Worm (Caenorhabditis elegans) whole organism, mixed stage, embryonic: ENCODE results near the gene R05G9.1.

Experiments used
- bed-3 ChIP-seq: fragments of 200-800 bp; sonication (Bioruptor generic); optimal IDR thresholded peaks from 3 replicates; lab custom pipeline; 2018; ENCODE audit warnings: mild to moderate bottlenecking, missing genetic modification characterization, moderate library complexity, missing compliant biosample characterization
- ceh-39 ChIP-seq: fragments of 150-350 bp; optimal IDR thresholded peaks from 2 replicates; lab custom pipeline; 2014; ENCODE audit warnings: missing biosample characterization, missing genetic modification characterization
- ceh-83 ChIP-seq: fragments of 200-800 bp; sonication (Bioruptor generic); optimal IDR thresholded peaks from 2 replicates; lab custom pipeline; 2018; ENCODE audit warnings: mild to moderate bottlenecking, missing genetic modification characterization, missing compliant biosample characterization
- ces-1 ChIP-seq: fragments of 150-350 bp; optimal IDR thresholded peaks from 2 replicates; lab custom pipeline; 2014; ENCODE audit warnings: missing biosample characterization, missing genetic modification reagents, missing genetic modification characterization
- cnd-1 ChIP-seq: fragments of 200-800 bp; sonication (Bioruptor generic); optimal IDR thresholded peaks from 2 replicates; lab custom pipeline; 2018; ENCODE audit warnings: mild to moderate bottlenecking, missing genetic modification characterization, missing compliant biosample characterization
- drap-1 ChIP-seq: fragments of 200-800 bp; sonication (Bioruptor generic); optimal IDR thresholded peaks from 3 replicates; lab custom pipeline; 2018; ENCODE audit warnings: mild to moderate bottlenecking, missing genetic modification characterization, missing compliant biosample characterization
- elt-1 ChIP-seq: sonication (generic microtip); optimal IDR thresholded peaks from 2 replicates; lab custom pipeline; 2017; ENCODE audit warnings: missing genetic modification characterization, mild to moderate bottlenecking, missing compliant biosample characterization, antibody characterized with exemption, moderate library complexity, borderline replicate concordance; ENCODE audit not compliant: insufficient read depth
- flh-1 ChIP-seq: fragments of 200-800 bp; sonication (Bioruptor generic); optimal IDR thresholded peaks from 2 replicates; lab custom pipeline; 2018; ENCODE audit warnings: mild to moderate bottlenecking, missing genetic modification characterization, moderate library complexity, missing compliant biosample characterization
- ham-2 ChIP-seq: fragments of 200-800 bp; sonication (Bioruptor generic); optimal IDR thresholded peaks from 2 replicates; lab custom pipeline; 2018; ENCODE audit warnings: mild to moderate bottlenecking, missing genetic modification characterization, missing compliant biosample characterization
- hlh-1 ChIP-seq: fragments of 150-350 bp; optimal IDR thresholded peaks from 2 replicates; lab custom pipeline; 2014; ENCODE audit warnings: missing biosample characterization, missing genetic modification reagents, missing genetic modification characterization
- lin-13 ChIP-seq: fragments of 150-350 bp; optimal IDR thresholded peaks from 2 replicates; lab custom pipeline; 2014; ENCODE audit warnings: missing biosample characterization, missing genetic modification characterization
- lin-32 ChIP-seq: fragments of 200-800 bp; sonication (Bioruptor generic); optimal IDR thresholded peaks from 2 replicates; lab custom pipeline; 2018; ENCODE audit warnings: mild to moderate bottlenecking, missing genetic modification characterization, missing compliant biosample characterization
- lsy-2 ChIP-seq: fragments of 150-350 bp; optimal IDR thresholded peaks from 2 replicates; lab custom pipeline; 2014; ENCODE audit warnings: missing biosample characterization, missing genetic modification characterization
- mab-5 ChIP-seq: fragments of 150-350 bp; optimal IDR thresholded peaks from 2 replicates; lab custom pipeline; 2014; ENCODE audit warnings: missing biosample characterization, missing genetic modification characterization
- mep-1 ChIP-seq: fragments of 150-350 bp; optimal IDR thresholded peaks from 2 replicates; lab custom pipeline; 2017; ENCODE audit warnings: missing biosample characterization, missing genetic modification reagents, missing genetic modification characterization, inconsistent platforms
- mls-2 ChIP-seq: sonication (generic microtip); optimal IDR thresholded peaks from 2 replicates; lab custom pipeline; 2016; ENCODE audit warnings: mild to moderate bottlenecking, missing genetic modification characterization, moderate library complexity, missing compliant biosample characterization
- nhr-12 ChIP-seq: fragments of 150-350 bp; optimal IDR thresholded peaks from 2 replicates; lab custom pipeline; 2014; ENCODE audit warnings: missing biosample characterization, missing genetic modification characterization
- nhr-2 ChIP-seq: fragments of 150-350 bp; optimal IDR thresholded peaks from 2 replicates; lab custom pipeline; 2014; ENCODE audit warnings: missing biosample characterization, missing genetic modification characterization
- nhr-237 ChIP-seq: fragments of 150-350 bp; optimal IDR thresholded peaks from 2 replicates; lab custom pipeline; 2014; ENCODE audit warnings: missing biosample characterization, missing genetic modification characterization
- nhr-28 ChIP-seq: fragments of 150-350 bp; optimal IDR thresholded peaks from 2 replicates; lab custom pipeline; 2014; ENCODE audit warnings: missing biosample characterization, missing genetic modification characterization
- nhr-76 ChIP-seq: sonication (generic microtip); optimal IDR thresholded peaks from 2 replicates; lab custom pipeline; 2017; ENCODE audit warnings: missing biosample characterization, missing genetic modification characterization
- pha-4 ChIP-seq: fragments of 150-350 bp; optimal IDR thresholded peaks from 2 replicates; lab custom pipeline; 2018; ENCODE audit warnings: missing biosample characterization, missing genetic modification reagents, missing genetic modification characterization
- sem-2 ChIP-seq: fragments of 200-800 bp; sonication (Bioruptor generic); optimal IDR thresholded peaks from 2 replicates; lab custom pipeline; 2018; ENCODE audit warnings: mild to moderate bottlenecking, missing genetic modification characterization, missing compliant biosample characterization
- snpc-4 ChIP-seq: fragments of 150-350 bp; optimal IDR thresholded peaks from 2 replicates; lab custom pipeline; 2014; ENCODE audit warnings: missing biosample characterization, missing genetic modification characterization
- sptf-1 ChIP-seq: sonication (generic microtip); optimal IDR thresholded peaks from 2 replicates; lab custom pipeline; 2017; ENCODE audit warnings: mild to moderate bottlenecking, missing genetic modification characterization, moderate library complexity, missing compliant biosample characterization
- tbx-8 ChIP-seq: fragments of 200-800 bp; sonication (Bioruptor generic); optimal IDR thresholded peaks from 2 replicates; lab custom pipeline; 2018; ENCODE audit warnings: mild to moderate bottlenecking, missing genetic modification characterization, moderate library complexity, missing compliant biosample characterization
- unc-120 ChIP-seq: sonication (generic microtip); optimal IDR thresholded peaks from 2 replicates; lab custom pipeline; 2017; ENCODE audit warnings: missing genetic modification characterization, missing compliant biosample characterization; ENCODE audit not compliant: poor library complexity, severe bottlenecking
- unc-39 ChIP-seq: fragments of 150-350 bp; optimal IDR thresholded peaks from 2 replicates; lab custom pipeline; 2014; ENCODE audit warnings: missing biosample characterization, missing genetic modification characterization
- unc-62 ChIP-seq: fragments of 150-350 bp; optimal IDR thresholded peaks from 2 replicates; lab custom pipeline; 2014; ENCODE audit warnings: missing biosample characterization, missing genetic modification reagents, missing genetic modification characterization
- ztf-11 ChIP-seq: fragments of 150-350 bp; optimal IDR thresholded peaks from 2 replicates; lab custom pipeline; 2014; ENCODE audit warnings: missing biosample characterization, missing genetic modification characterization

R05G9.1 gene

DNA sequence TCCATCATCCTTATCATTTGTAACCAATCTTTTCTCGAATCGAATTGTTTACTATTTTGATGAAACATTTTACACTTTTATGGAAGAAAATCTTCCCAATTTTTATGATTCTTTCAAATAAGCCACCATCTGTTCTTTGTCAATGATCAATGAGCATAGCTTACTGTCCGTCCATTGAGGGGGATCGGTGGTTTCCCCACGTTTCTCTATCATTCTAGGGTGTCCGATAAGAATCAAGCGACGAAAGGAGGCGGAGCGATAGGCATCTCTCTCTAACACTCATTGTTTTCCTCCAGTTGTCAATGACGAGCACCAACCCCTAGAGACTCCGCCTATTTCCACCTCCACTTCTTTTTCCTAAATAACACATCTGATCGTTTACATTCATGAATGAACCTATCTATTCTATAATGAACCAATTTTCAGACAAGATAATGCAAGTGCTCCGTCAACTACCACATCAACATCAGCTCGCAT, 21.6 kb downstream of the R05G9.1 start, which contains the start of gene C56E6.2:
Gene C56E6.2, plus strand, starts transcription at position 427 of the 477 bp plus-strand sequence.
- TF ChIP-seq unc-62 (GFP tag; lab: Kevin White, UChicago) (no peak), elt-1 (peak; percentile 81)

DNA sequence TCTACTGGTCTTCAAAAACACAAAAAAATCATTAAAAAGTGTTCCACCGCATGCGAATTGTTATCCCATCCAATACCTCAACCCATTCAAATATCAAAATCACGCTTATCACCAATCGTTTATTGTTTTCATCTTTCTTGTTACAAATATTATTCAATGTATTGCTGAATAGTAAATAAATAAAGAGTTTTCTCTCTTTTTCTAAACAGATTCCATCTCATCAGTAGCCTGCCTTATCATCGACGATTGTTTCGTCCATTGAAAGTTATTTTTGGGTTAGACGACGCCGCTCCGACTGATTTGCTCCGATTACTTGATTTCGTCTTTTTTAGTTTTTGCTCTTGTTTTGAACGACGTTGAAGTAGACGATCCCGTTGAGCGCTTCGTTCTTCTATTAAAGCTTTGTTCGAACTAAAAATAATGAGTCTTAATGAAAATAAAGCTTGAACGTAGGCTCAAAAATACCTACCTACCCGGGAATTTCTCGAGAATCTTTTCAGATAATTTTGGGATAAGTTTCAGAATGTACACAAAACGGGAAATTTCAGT, 23.2 kb downstream of the R05G9.1 start:
- no peak for TF ChIP-seq flh-1 (GFP tag; lab: Kevin White, UChicago)
- TF ChIP-seq lin-32, result no peak
- no peak for TF ChIP-seq tbx-8 (GFP tag; lab: Kevin White, UChicago)
- no peak for TF ChIP-seq ceh-83 (GFP tag; lab: Kevin White, UChicago)
- no peak for TF ChIP-seq nhr-76 (tag; lab: Kevin White, UChicago)
- TF ChIP-seq lin-13 (tag; lab: Kevin White, UChicago), result no peak
- TF ChIP-seq bed-3 (GFP tag; lab: Kevin White, UChicago), result no peak

DNA sequence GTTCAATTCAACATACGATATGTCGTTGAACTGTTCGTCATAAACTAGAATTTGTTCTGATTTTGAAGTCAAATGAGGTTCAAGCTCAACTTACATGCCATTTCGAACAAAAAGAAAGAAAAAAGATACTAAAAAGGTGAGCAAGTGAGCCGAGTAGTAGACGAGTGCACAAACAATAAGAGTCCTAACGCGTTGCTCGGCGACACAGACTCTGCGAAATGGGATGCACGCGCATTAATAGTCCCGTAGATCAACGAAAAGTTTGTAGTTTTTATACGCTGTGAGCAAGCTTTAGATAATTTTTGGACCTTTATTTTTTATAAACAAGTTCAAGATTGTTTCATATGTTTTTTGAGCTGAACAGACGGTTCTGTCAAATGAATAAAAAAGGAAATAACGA, 25.7 kb downstream of the R05G9.1 start, which contains the start of gene C56E6.4:
Gene C56E6.4, minus strand, starts transcription at position 101 of the 400 bp plus-strand sequence.
- TF ChIP-seq ces-1 (GFP tag; lab: Kevin White, UChicago) (no peak), nhr-28 (tag; lab: Kevin White, UChicago) (no peak), unc-62 (GFP tag; lab: Kevin White, UChicago) (no peak), pha-4 (tag; lab: Kevin White, UChicago) (no peak), nhr-237 (tag; lab: Kevin White, UChicago) (no peak), cnd-1 (tag; lab: Kevin White, UChicago) (no peak), nhr-76 (tag; lab: Kevin White, UChicago) (no peak), elt-1 (no peak), nhr-2 (tag; lab: Kevin White, UChicago) (no peak), bed-3 (GFP tag; lab: Kevin White, UChicago) (no peak), mab-5 (tag; lab: Kevin White, UChicago) (no peak), ham-2 (GFP tag; lab: Kevin White, UChicago) (no peak), unc-120 (tag; lab: Kevin White, UChicago) (no peak), mep-1 (tag; lab: Kevin White, UChicago) (no peak), lin-13 (tag; lab: Kevin White, UChicago) (no peak)

DNA sequence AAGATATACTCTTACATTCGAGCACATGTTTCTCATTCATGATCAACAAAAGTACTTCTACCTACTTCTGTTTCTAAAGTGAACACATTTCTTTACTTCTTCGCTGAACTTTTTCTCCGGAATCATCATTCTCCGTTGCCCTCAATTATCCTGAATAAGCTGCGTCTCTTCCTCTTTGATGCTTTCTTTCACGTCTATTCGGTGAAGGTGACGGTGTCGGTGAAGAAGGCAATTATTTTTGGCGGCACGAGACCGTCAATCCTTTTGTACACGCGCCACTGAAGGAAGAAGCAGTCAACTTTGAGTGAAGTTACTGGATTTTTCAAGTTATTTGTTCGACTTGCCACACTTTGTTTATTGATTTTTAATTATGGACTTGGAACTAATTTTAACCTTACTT, 28.6 kb downstream of the R05G9.1 start, which contains the start of gene abch-1:
Gene abch-1, minus strand, starts transcription at position 101 of the 400 bp plus-strand sequence.
- TF ChIP-seq nhr-12 (tag; lab: Kevin White, UChicago), result no peak
- no peak for TF ChIP-seq lin-13 (tag; lab: Kevin White, UChicago)
- TF ChIP-seq ces-1 (GFP tag; lab: Kevin White, UChicago), result no peak
- no peak for TF ChIP-seq unc-39
- no peak for TF ChIP-seq sptf-1 (tag; lab: Kevin White, UChicago)
- no peak for TF ChIP-seq ceh-83 (GFP tag; lab: Kevin White, UChicago)
- no peak for TF ChIP-seq mls-2 (tag; lab: Kevin White, UChicago)
- no peak for TF ChIP-seq cnd-1 (tag; lab: Kevin White, UChicago)
- TF ChIP-seq snpc-4 (tag; lab: Kevin White, UChicago), result no peak
- no peak for TF ChIP-seq hlh-1 (tag; lab: Kevin White, UChicago)
- TF ChIP-seq lsy-2 (tag; lab: Kevin White, UChicago), result no peak
- no peak for TF ChIP-seq elt-1
- no peak for TF ChIP-seq sem-2 (GFP tag; lab: Kevin White, UChicago)
- TF ChIP-seq tbx-8 (GFP tag; lab: Kevin White, UChicago), result no peak
- no peak for TF ChIP-seq drap-1 (GFP tag; lab: Kevin White, UChicago)
- no peak for TF ChIP-seq unc-62 (GFP tag; lab: Kevin White, UChicago)
- TF ChIP-seq, all 35 proteins: peak for 0

- TF ChIP-seq ceh-39 (tag; lab: Kevin White, UChicago), result no peak
- TF ChIP-seq flh-1 (GFP tag; lab: Kevin White, UChicago), result no peak
- TF ChIP-seq unc-39, result no peak
- TF ChIP-seq tbx-8 (GFP tag; lab: Kevin White, UChicago), result no peak
- TF ChIP-seq ceh-83 (GFP tag; lab: Kevin White, UChicago), result no peak
- TF ChIP-seq nhr-12 (tag; lab: Kevin White, UChicago), result no peak
- no peak for TF ChIP-seq sptf-1 (tag; lab: Kevin White, UChicago)
- TF ChIP-seq elt-1, result no peak
- TF ChIP-seq cnd-1 (tag; lab: Kevin White, UChicago), result no peak
- TF ChIP-seq ztf-11, result no peak
- no peak for TF ChIP-seq nhr-237 (tag; lab: Kevin White, UChicago)
- TF ChIP-seq hlh-1 (tag; lab: Kevin White, UChicago), result no peak
- TF ChIP-seq ces-1 (GFP tag; lab: Kevin White, UChicago), result no peak
- TF ChIP-seq bed-3 (GFP tag; lab: Kevin White, UChicago), result no peak
Measured at ce11 chrII:6531940-6532339, 29.0 kb downstream of the R05G9.1 start, which contains the start of gene abcx-1. Gene abcx-1 (plus strand): TSS chrII:6532163.
